Worm (Caenorhabditis elegans) whole organism, L1 larva: ENCODE measurements around the gene T05C7.9.
A peak's percentile ranks its signal among the peaks of the same experiment; 100 is the strongest.
"Not testable (repeated sequence)": the region's sequence is repeated elsewhere in the genome, so short reads cannot be mapped to it uniquely, and the experiment has no call there.

Source experiments
- C04F5.9 ChIP-seq: sonication (generic microtip); optimal IDR thresholded peaks from 2 replicates; lab custom pipeline; 2016; ENCODE audit warnings: missing genetic modification characterization, missing compliant biosample characterization
- Y116A8C.19 ChIP-seq: sonication (generic microtip); optimal IDR thresholded peaks from 2 replicates; lab custom pipeline; 2016; ENCODE audit warnings: missing compliant biosample characterization, missing genetic modification characterization, borderline replicate concordance
- alr-1 ChIP-seq: fragments of 200-800 bp; sonication (Bioruptor generic); optimal IDR thresholded peaks from 2 replicates; lab custom pipeline; 2018; ENCODE audit warnings: borderline replicate concordance, mild to moderate bottlenecking, missing genetic modification characterization, missing compliant biosample characterization
- aly-2 ChIP-seq: fragments of 150-350 bp; optimal IDR thresholded peaks from 2 replicates; lab custom pipeline; 2014; ENCODE audit warnings: missing biosample characterization, missing genetic modification characterization
- ama-1 ChIP-seq: fragments of 150-350 bp; optimal IDR thresholded peaks from 2 replicates; lab custom pipeline; 2014
- blmp-1 ChIP-seq: fragments of 150-350 bp; optimal IDR thresholded peaks from 2 replicates; lab custom pipeline; 2014; ENCODE audit warnings: missing biosample characterization, missing genetic modification characterization
- ceh-63 ChIP-seq: fragments of 200-800 bp; sonication (Bioruptor generic); optimal IDR thresholded peaks from 2 replicates; lab custom pipeline; 2018; ENCODE audit warnings: mild to moderate bottlenecking, missing genetic modification characterization, missing compliant biosample characterization
- ceh-8 ChIP-seq: fragments of 200-800 bp; sonication (Bioruptor generic); optimal IDR thresholded peaks from 2 replicates; lab custom pipeline; 2018; ENCODE audit warnings: mild to moderate bottlenecking, missing genetic modification characterization, moderate library complexity, missing compliant biosample characterization
- ceh-82 ChIP-seq, 3 experiments: fragments of 150-350 bp in 1 of 3; sonication (generic microtip) in 2 of 3; optimal IDR thresholded peaks; 2 replicates each; lab custom pipeline; 2014 to 2017; ENCODE audit warnings: missing biosample characterization in 3 of 3, missing genetic modification characterization in 3 of 3
- dsc-1 ChIP-seq: sonication (generic microtip); optimal IDR thresholded peaks from 2 replicates; lab custom pipeline; 2016; ENCODE audit warnings: mild to moderate bottlenecking, missing genetic modification characterization, missing compliant biosample characterization
- egl-13 ChIP-seq: sonication (generic microtip); optimal IDR thresholded peaks from 2 replicates; lab custom pipeline; 2016; ENCODE audit warnings: missing genotype, missing genetic modification reagents, missing genetic modification characterization, missing compliant biosample characterization
- egl-27 ChIP-seq, 2 experiments: fragments of 150-350 bp in 1 of 2; sonication (generic microtip); optimal IDR thresholded peaks; 3 replicates each; lab custom pipeline; 2017 to 2018; ENCODE audit warnings: missing biosample characterization in 2 of 2, missing genetic modification characterization in 2 of 2, missing genetic modification reagents in 2 of 2
- elt-2 ChIP-seq: sonication (generic microtip); optimal IDR thresholded peaks from 2 replicates; lab custom pipeline; 2016; ENCODE audit warnings: missing genetic modification characterization, mild to moderate bottlenecking, inconsistent platforms, missing compliant biosample characterization, missing genetic modification reagents
- elt-3 ChIP-seq, 6 experiments: fragments of 150-350 bp in 1 of 6; sonication (generic microtip); optimal IDR thresholded peaks; 2 replicates each; lab custom pipeline; 2017 to 2018; ENCODE audit warnings: missing biosample characterization in 6 of 6, missing genetic modification characterization in 6 of 6, inconsistent platforms in 1 of 6
- fkh-4 ChIP-seq: sonication (generic microtip); optimal IDR thresholded peaks from 2 replicates; lab custom pipeline; 2016; ENCODE audit warnings: missing compliant biosample characterization, missing genetic modification characterization, borderline replicate concordance
- fkh-8 ChIP-seq: sonication (generic microtip); optimal IDR thresholded peaks from 2 replicates; lab custom pipeline; 2016; ENCODE audit warnings: mild to moderate bottlenecking, missing genetic modification characterization, missing compliant biosample characterization
- fos-1 ChIP-seq: fragments of 150-350 bp; optimal IDR thresholded peaks from 2 replicates; lab custom pipeline; 2014; ENCODE audit warnings: missing biosample characterization, missing genetic modification characterization
- jun-1 ChIP-seq: fragments of 150-350 bp; optimal IDR thresholded peaks from 2 replicates; lab custom pipeline; 2014; ENCODE audit warnings: missing biosample characterization, missing genetic modification reagents, missing genetic modification characterization
- lin-14 ChIP-seq: fragments of 200-800 bp; sonication (Bioruptor generic); optimal IDR thresholded peaks from 2 replicates; lab custom pipeline; 2018; ENCODE audit warnings: mild to moderate bottlenecking, missing genetic modification characterization, moderate library complexity, missing compliant biosample characterization
- lin-35 ChIP-seq, 2 experiments: fragments of 150-350 bp; optimal IDR thresholded peaks; 2 replicates each; lab custom pipeline; 2014; ENCODE audit warnings: missing biosample characterization in 2 of 2, missing genetic modification characterization in 2 of 2, missing genetic modification reagents in 2 of 2
- lin-39 ChIP-seq: fragments of 150-350 bp; optimal IDR thresholded peaks from 2 replicates; lab custom pipeline; 2014; ENCODE audit warnings: missing biosample characterization, missing genetic modification reagents, missing genetic modification characterization
- lsy-2 ChIP-seq, 2 experiments: fragments of 150-350 bp; optimal IDR thresholded peaks; 2 replicates each; lab custom pipeline; 2014; ENCODE audit warnings: missing biosample characterization in 2 of 2, missing genetic modification characterization in 2 of 2
- mep-1 ChIP-seq: fragments of 150-350 bp; optimal IDR thresholded peaks from 2 replicates; lab custom pipeline; 2014; ENCODE audit warnings: missing biosample characterization, missing genetic modification characterization
- nhr-11 ChIP-seq: fragments of 150-350 bp; optimal IDR thresholded peaks from 2 replicates; lab custom pipeline; 2014; ENCODE audit warnings: missing biosample characterization, missing genetic modification characterization
- nhr-12 ChIP-seq: sonication (generic microtip); optimal IDR thresholded peaks from 2 replicates; lab custom pipeline; 2017; ENCODE audit warnings: missing biosample characterization, missing genetic modification characterization
- nhr-19 ChIP-seq: fragments of 200-800 bp; sonication (Bioruptor generic); conservative IDR thresholded peaks from 2 replicates; pipeline ENCODE4 v1.3.6; 2022; ENCODE audit warnings: missing genetic modification characterization, missing compliant biosample characterization
- nhr-28 ChIP-seq: fragments of 150-350 bp; optimal IDR thresholded peaks from 2 replicates; lab custom pipeline; 2014; ENCODE audit warnings: missing biosample characterization, missing genetic modification characterization
- nhr-47 ChIP-seq: sonication (generic microtip); optimal IDR thresholded peaks from 2 replicates; lab custom pipeline; 2016; ENCODE audit warnings: mild to moderate bottlenecking, missing genetic modification characterization, moderate library complexity, missing compliant biosample characterization
- nhr-71 ChIP-seq: sonication (generic microtip); optimal IDR thresholded peaks from 2 replicates; lab custom pipeline; 2016; ENCODE audit warnings: mild to moderate bottlenecking, missing genetic modification characterization, moderate library complexity, missing compliant biosample characterization
- nhr-77 ChIP-seq: fragments of 150-350 bp; optimal IDR thresholded peaks from 2 replicates; lab custom pipeline; 2014; ENCODE audit warnings: missing biosample characterization, missing genetic modification characterization
- nhr-85 ChIP-seq: sonication (generic microtip); peaks from one replicate; lab custom pipeline; 2016; ENCODE audit warnings: missing genetic modification characterization, inconsistent platforms, missing compliant biosample characterization
- nhr-90 ChIP-seq: sonication (generic microtip); optimal IDR thresholded peaks from 2 replicates; lab custom pipeline; 2016; ENCODE audit warnings: mild to moderate bottlenecking, missing genetic modification characterization, missing compliant biosample characterization; ENCODE audit not compliant: poor library complexity
- pax-3 ChIP-seq: fragments of 200-800 bp; sonication (Bioruptor generic); optimal IDR thresholded peaks from 2 replicates; lab custom pipeline; 2018; ENCODE audit warnings: mild to moderate bottlenecking, missing genetic modification characterization, moderate library complexity, missing compliant biosample characterization
- pqm-1 ChIP-seq: sonication (generic microtip); optimal IDR thresholded peaks from 3 replicates; lab custom pipeline; 2017; ENCODE audit warnings: missing biosample characterization, missing genetic modification characterization
- rnt-1 ChIP-seq: sonication (generic microtip); optimal IDR thresholded peaks from 2 replicates; lab custom pipeline; 2016; ENCODE audit warnings: mild to moderate bottlenecking, missing genetic modification characterization, moderate library complexity, missing compliant biosample characterization
- sox-4 ChIP-seq: sonication (generic microtip); optimal IDR thresholded peaks from 2 replicates; lab custom pipeline; 2016; ENCODE audit warnings: missing genetic modification characterization, missing compliant biosample characterization
- swsn-7 ChIP-seq: sonication (generic microtip); optimal IDR thresholded peaks from 2 replicates; lab custom pipeline; 2016; ENCODE audit warnings: missing genetic modification characterization, missing compliant biosample characterization
- tbx-2 ChIP-seq: sonication (generic microtip); optimal IDR thresholded peaks from 2 replicates; lab custom pipeline; 2016; ENCODE audit warnings: missing genetic modification characterization, missing compliant biosample characterization
- tlp-1 ChIP-seq: fragments of 150-350 bp; optimal IDR thresholded peaks from 2 replicates; lab custom pipeline; 2014; ENCODE audit warnings: missing biosample characterization, missing genetic modification characterization
- unc-30 ChIP-seq: sonication (generic microtip); optimal IDR thresholded peaks from 2 replicates; lab custom pipeline; 2017; ENCODE audit warnings: missing biosample characterization, missing genetic modification characterization
- unc-86 ChIP-seq: sonication (generic microtip); optimal IDR thresholded peaks from 2 replicates; lab custom pipeline; 2016; ENCODE audit warnings: missing genetic modification characterization, missing compliant biosample characterization
- zag-1 ChIP-seq: fragments of 150-350 bp; optimal IDR thresholded peaks from 2 replicates; lab custom pipeline; 2014; ENCODE audit warnings: missing biosample characterization, missing genetic modification characterization
- ztf-4 ChIP-seq: fragments of 150-350 bp; optimal IDR thresholded peaks from 2 replicates; lab custom pipeline; 2014; ENCODE audit warnings: missing biosample characterization, missing genetic modification characterization

The T05C7.9 gene

DNA sequence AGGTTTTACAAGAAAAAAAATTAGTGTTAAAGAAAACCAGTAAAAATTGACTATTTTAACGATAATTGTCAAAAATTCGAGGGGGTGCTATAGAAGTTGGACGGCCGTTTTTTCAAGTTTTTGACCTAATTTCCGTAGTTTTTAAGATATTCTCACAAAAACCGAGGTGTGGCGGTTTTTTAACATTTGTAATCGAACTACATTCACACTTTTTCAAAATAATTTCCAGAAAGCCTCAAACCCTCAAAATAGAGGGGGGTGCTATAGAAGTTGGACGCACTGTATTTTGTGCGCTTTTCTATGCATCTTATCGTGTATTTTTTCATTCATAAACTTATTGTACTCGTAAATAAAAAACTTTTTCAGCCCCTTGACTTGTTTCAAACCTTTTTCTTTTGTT is 32.3 kb downstream of the T05C7.9 start, which contains the start of gene F29C4.4:
Gene F29C4.4 (plus strand): TSS at position 301 of the 400 bp plus-strand sequence.
- not testable (repeated sequence) for TF ChIP-seq nhr-90 (tag; lab: Kevin White, UChicago); rnt-1; lin-39

DNA sequence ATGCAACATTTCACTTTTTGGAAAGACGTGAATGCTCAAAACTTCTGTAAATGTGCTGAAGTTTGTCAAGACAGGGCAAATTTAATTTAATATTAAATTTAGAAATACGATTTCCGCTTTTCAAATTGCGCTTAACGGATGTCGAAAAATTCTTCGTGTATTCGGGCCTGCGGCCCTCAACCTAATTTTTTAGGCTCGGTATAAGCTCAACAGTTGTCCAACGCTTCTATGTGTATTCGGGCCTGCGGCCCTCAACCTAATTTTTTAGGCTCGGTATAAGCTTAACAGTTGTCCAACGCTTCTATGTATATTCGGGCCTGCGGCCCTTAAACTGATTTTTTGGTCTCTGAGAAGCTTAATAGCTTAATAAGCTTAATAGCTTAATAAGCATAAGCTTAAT is 39.7 kb downstream of the T05C7.9 start:
- TF ChIP-seq C04F5.9 (tag; lab: Kevin White, UChicago) (no peak), pax-3 (tag; lab: Kevin White, UChicago) (no peak), zag-1 (tag; lab: Kevin White, UChicago) (no peak), nhr-77 (tag; lab: Kevin White, UChicago) (no peak), nhr-90 (tag; lab: Kevin White, UChicago) (no peak), unc-30 (tag; lab: Kevin White, UChicago) (no peak), ceh-63 (no peak), nhr-47 (tag; lab: Kevin White, UChicago) (no peak), Y116A8C.19 (no peak), ztf-4 (tag; lab: Kevin White, UChicago) (no peak), fkh-8 (tag; lab: Kevin White, UChicago) (no peak), fkh-4 (tag; lab: Kevin White, UChicago) (no peak), unc-86 (tag; lab: Kevin White, UChicago) (no peak), lin-39 (no peak), nhr-12 (tag; lab: Kevin White, UChicago) (no peak)

DNA sequence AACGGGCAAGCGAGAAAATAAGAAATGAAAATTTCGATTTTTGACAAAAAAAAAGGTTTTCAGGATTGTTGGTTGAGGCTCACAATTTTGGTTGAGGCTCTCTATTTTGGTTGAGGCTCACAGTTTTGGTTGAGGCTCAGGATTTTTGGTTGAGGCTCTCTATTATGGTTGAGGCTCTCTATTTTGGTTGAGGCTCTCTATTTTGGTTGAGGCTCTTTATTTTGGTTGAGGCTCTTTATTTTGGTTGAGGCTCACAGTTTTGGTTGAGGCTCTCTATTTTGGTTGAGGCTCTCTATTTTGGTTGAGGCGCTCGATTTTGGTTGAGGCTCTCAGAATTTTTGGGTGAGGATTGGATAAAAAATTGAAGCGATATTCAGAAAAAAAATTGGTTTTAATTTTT is 40.7 kb downstream of the T05C7.9 start:
- TF ChIP-seq Y116A8C.19 (no peak), mep-1 (tag; lab: Kevin White, UChicago) (no peak), ceh-63 (no peak), unc-86 (tag; lab: Kevin White, UChicago) (no peak), elt-3 (tag; optimal IDR thresholded peaks at IDR 0.05; lab: Kevin White, UChicago) (no peak), ama-1 (no peak), elt-2 (tag; lab: Kevin White, UChicago) (no peak), blmp-1 (tag; lab: Kevin White, UChicago) (no peak), lin-14 (GFP tag; lab: Kevin White, UChicago) (no peak), lsy-2 (tag; optimal IDR thresholded peaks at IDR 0.05; lab: Kevin White, UChicago) (no peak), pqm-1 (tag; lab: Kevin White, UChicago) (no peak), dsc-1 (no peak), sox-4 (tag; lab: Kevin White, UChicago) (no peak), tlp-1 (tag; lab: Kevin White, UChicago) (no peak), pax-3 (tag; lab: Kevin White, UChicago) (no peak), alr-1 (tag; lab: Kevin White, UChicago) (no peak), ceh-8 (GFP tag; lab: Kevin White, UChicago) (no peak)

DNA sequence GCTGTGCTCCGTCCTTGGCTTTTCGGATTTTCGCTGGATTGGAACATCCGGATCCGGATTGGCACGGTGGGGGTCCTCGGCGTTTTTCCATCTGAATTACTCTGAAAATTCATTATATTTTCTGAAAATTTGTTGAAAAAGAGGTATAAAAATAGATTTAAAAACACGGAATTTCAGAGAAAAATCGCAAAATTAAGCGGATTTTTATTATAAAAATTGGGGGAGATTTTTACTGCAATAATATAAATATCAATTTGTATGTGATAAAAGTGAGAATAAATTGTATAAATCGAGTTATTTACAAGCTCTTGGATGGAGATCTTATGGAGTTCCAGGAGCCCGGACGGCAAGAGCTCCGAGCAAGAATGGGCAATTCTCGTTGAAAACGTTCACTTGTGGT is 42.5 kb downstream of the T05C7.9 start, which contains the start of gene tut-1:
Gene tut-1 (minus strand): TSS at position 101 of the 400 bp plus-strand sequence.
- TF ChIP-seq jun-1 (tag; lab: Kevin White, UChicago), result no peak
- no peak for TF ChIP-seq egl-27 (tag; optimal IDR thresholded peaks at IDR 0.05; lab: Kevin White, UChicago)

DNA sequence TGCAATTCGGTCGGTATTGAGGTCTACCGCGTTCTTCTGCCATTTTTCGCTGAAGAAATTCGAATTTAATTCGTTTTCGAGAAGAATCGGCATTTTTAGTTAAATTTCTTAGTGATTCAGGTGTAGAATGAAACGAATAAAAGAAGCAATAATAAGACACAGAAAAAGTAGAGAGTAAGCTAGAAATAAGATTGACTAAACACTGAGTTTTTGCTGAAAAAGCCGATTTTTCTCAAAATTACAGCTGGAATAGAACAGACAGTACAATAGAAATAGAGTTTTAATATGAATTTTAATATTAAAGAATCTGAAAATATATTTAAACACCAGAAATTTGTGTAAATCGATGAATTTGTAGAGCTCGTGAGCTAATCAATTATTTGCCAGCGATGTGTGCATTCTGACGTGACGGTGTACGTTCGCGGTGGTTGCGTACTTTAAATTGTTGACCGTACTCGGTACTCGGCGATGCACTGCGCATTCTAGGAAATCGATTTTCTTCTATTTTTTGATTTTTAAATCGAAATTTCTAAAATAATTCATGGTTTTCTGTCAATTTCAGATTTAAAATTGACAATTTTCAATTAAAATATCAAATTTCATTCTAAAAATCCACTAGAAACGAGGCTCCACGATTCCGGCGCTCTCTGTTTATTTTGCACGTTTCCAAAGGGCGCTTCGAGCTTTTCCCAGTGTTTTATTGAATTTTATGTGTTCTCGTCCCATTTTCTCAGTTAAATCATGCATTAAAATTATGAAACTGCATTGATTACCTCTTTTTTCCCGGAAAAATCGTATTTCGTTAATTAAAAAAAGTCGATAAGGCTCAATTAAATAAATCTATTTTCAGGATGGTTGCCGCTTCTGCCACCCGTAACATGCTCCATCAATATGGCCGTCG is 47.1 kb downstream of the T05C7.9 start, which contains the start of the genes grld-1 and cox-6C:
Gene grld-1 (minus strand): TSS at position 51 of the 901 bp plus-strand sequence.
Gene cox-6C (plus strand): TSS at position 851 of the 901 bp plus-strand sequence.
- peak; percentile 52 for TF ChIP-seq nhr-19 (GFP tag; lab: Robert Waterston, UW)
- TF ChIP-seq nhr-85 (tag; lab: Kevin White, UChicago), result peak; percentile 70
- TF ChIP-seq fos-1 (tag; lab: Kevin White, UChicago), result no peak
- peak; percentile 19 for TF ChIP-seq egl-13 (tag; lab: Kevin White, UChicago)
- no peak for TF ChIP-seq nhr-28 (tag; lab: Kevin White, UChicago)
- TF ChIP-seq mep-1 (tag; lab: Kevin White, UChicago), result peak; percentile 60
- peak; percentile 85 for TF ChIP-seq nhr-71 (tag; lab: Kevin White, UChicago)
- peak; percentile 67 for TF ChIP-seq tbx-2 (tag; lab: Kevin White, UChicago)
- TF ChIP-seq nhr-11, result no peak
- no peak for TF ChIP-seq Y116A8C.19
- peak; percentile 26 for TF ChIP-seq aly-2 (tag; lab: Kevin White, UChicago)
- peak; percentile 46 for TF ChIP-seq nhr-90 (tag; lab: Kevin White, UChicago)
- peak; percentile 66 to 71 for TF ChIP-seq lin-35 (GFP tag; optimal IDR thresholded peaks at IDR 0.05; lab: Kevin White, UChicago)
- peak; percentile 24 to 55 (median 31) for TF ChIP-seq ceh-82 (tag; optimal IDR thresholded peaks at IDR 0.05; lab: Kevin White, UChicago)
- TF ChIP-seq swsn-7, result peak; percentile 73
- no peak for TF ChIP-seq pax-3 (tag; lab: Kevin White, UChicago)
